Worm (Caenorhabditis elegans) whole organism, L4 larva: ENCODE measurements around the gene col-135.
"Not testable (repeated sequence)": the region's sequence is repeated elsewhere in the genome, so short reads cannot be mapped to it uniquely, and the experiment has no call there.

Source experiments
- T26A8.4 ChIP-seq: fragments of 200-800 bp; sonication (Bioruptor generic); IDR thresholded peaks from 2 replicates; pipeline ENCODE4 v1.3.6; 2022; ENCODE audit warnings: missing genetic modification characterization, missing compliant biosample characterization
- Y105C5A.15 ChIP-seq: fragments of 200-800 bp; sonication (Bioruptor generic); IDR thresholded peaks from 2 replicates; pipeline ENCODE4 v1.3.6; 2022; ENCODE audit warnings: missing genetic modification characterization, missing compliant biosample characterization
- Y48G9A.11 ChIP-seq: fragments of 200-800 bp; sonication (Bioruptor generic); IDR thresholded peaks from 2 replicates; pipeline ENCODE4 v1.3.6; 2022; ENCODE audit warnings: missing genetic modification reagents, missing genetic modification characterization, missing compliant biosample characterization
- ZK546.5 ChIP-seq, 2 experiments: sonication (generic microtip); optimal IDR thresholded peaks; 2 replicates each; lab custom pipeline; 2017; ENCODE audit warnings: missing biosample characterization in 2 of 2, missing genetic modification characterization in 2 of 2
- aha-1 ChIP-seq: fragments of 150-350 bp; peaks from one replicate; lab custom pipeline; 2014; ENCODE audit warnings: missing biosample characterization, missing genetic modification characterization
- attf-4 ChIP-seq: sonication (generic microtip); optimal IDR thresholded peaks from 3 replicates; lab custom pipeline; 2017; ENCODE audit warnings: missing biosample characterization, missing genetic modification characterization
- ceh-32 ChIP-seq: sonication (generic microtip); optimal IDR thresholded peaks from 2 replicates; lab custom pipeline; 2016; ENCODE audit warnings: mild to moderate bottlenecking, missing genetic modification characterization, missing compliant biosample characterization; ENCODE audit not compliant: poor library complexity
- ceh-44 ChIP-seq: fragments of 200-800 bp; sonication (Bioruptor generic); IDR thresholded peaks from 2 replicates; pipeline ENCODE4 v1.3.6; 2022; ENCODE audit warnings: missing genetic modification reagents, missing genetic modification characterization, missing compliant biosample characterization
- dmd-8 ChIP-seq: fragments of 200-800 bp; sonication (Bioruptor generic); IDR thresholded peaks from 2 replicates; pipeline ENCODE4 v1.3.6; 2022; ENCODE audit warnings: missing genetic modification characterization, missing compliant biosample characterization
- dmd-9 ChIP-seq: fragments of 200-800 bp; sonication (Bioruptor generic); IDR thresholded peaks from 2 replicates; pipeline ENCODE4 v1.3.6; 2022; ENCODE audit warnings: missing genetic modification reagents, missing genetic modification characterization, missing compliant biosample characterization
- duxl-1 ChIP-seq: sonication (generic microtip); optimal IDR thresholded peaks from 2 replicates; lab custom pipeline; 2016; ENCODE audit warnings: mild to moderate bottlenecking, missing genetic modification characterization, moderate library complexity, missing compliant biosample characterization; ENCODE audit not compliant: poor library complexity
- dve-1 ChIP-seq: sonication (generic microtip); optimal IDR thresholded peaks from 2 replicates; lab custom pipeline; 2017; ENCODE audit warnings: antibody characterized with exemption, mild to moderate bottlenecking, missing genetic modification characterization, missing compliant biosample characterization; ENCODE audit not compliant: insufficient read depth
- egl-43 ChIP-seq: fragments of 200-800 bp; sonication (Bioruptor generic); IDR thresholded peaks from 2 replicates; pipeline ENCODE4 v1.3.6; 2022; ENCODE audit warnings: missing genetic modification reagents, missing genetic modification characterization, missing compliant biosample characterization
- lin-1 ChIP-seq: fragments of 200-800 bp; sonication (Bioruptor generic); IDR thresholded peaks from 2 replicates; pipeline ENCODE4 v1.3.6; 2022; ENCODE audit warnings: missing genetic modification reagents, missing genetic modification characterization, missing compliant biosample characterization
- lin-15B ChIP-seq: fragments of 150-350 bp; sonication (generic microtip); optimal IDR thresholded peaks from 3 replicates; lab custom pipeline; 2014; ENCODE audit warnings: missing biosample characterization, missing genetic modification characterization
- lin-29 ChIP-seq: fragments of 200-800 bp; sonication (Bioruptor generic); IDR thresholded peaks from 2 replicates; pipeline ENCODE4 v1.3.6; 2022; ENCODE audit warnings: missing genetic modification reagents, missing genetic modification characterization, missing compliant biosample characterization
- lin-38 ChIP-seq: fragments of 200-800 bp; sonication (Bioruptor generic); IDR thresholded peaks from 2 replicates; pipeline ENCODE4 v1.3.6; 2022; ENCODE audit warnings: missing genetic modification reagents, missing genetic modification characterization, missing compliant biosample characterization
- lir-3 ChIP-seq: sonication (generic microtip); optimal IDR thresholded peaks from 2 replicates; lab custom pipeline; 2016; ENCODE audit warnings: mild to moderate bottlenecking, missing genetic modification characterization, missing compliant biosample characterization
- mes-2 ChIP-seq: sonication (generic microtip); optimal IDR thresholded peaks from 2 replicates; lab custom pipeline; 2016; ENCODE audit warnings: missing genotype, mild to moderate bottlenecking, missing genetic modification characterization, missing compliant biosample characterization; ENCODE audit not compliant: poor library complexity, severe bottlenecking
- mxl-3 ChIP-seq: fragments of 200-800 bp; sonication (Bioruptor generic); optimal IDR thresholded peaks from 2 replicates; lab custom pipeline; 2018; ENCODE audit warnings: mild to moderate bottlenecking, missing genetic modification characterization, missing compliant biosample characterization
- nhr-102 ChIP-seq: sonication (generic microtip); optimal IDR thresholded peaks from 2 replicates; lab custom pipeline; 2016; ENCODE audit warnings: mild to moderate bottlenecking, missing genetic modification characterization, moderate library complexity, missing compliant biosample characterization
- nhr-11 ChIP-seq: fragments of 150-350 bp; optimal IDR thresholded peaks from 2 replicates; lab custom pipeline; 2014; ENCODE audit warnings: missing biosample characterization, missing genetic modification characterization
- pha-4 ChIP-seq, 2 experiments: fragments of 150-350 bp in 1 of 2; fragments of 200-800 bp in 1 of 2; sonication (Bioruptor generic) in 1 of 2; IDR thresholded peaks in 1 of 2; optimal IDR thresholded peaks in 1 of 2; 2 replicates each; pipeline versions ENCODE4 v1.3.6 to Lab custom; 2014 to 2022; ENCODE audit warnings: missing genetic modification characterization in 2 of 2, missing genetic modification reagents in 2 of 2, missing biosample characterization in 1 of 2, missing compliant biosample characterization in 1 of 2
- set-16 ChIP-seq: fragments of 200-800 bp; sonication (Bioruptor generic); IDR thresholded peaks from 2 replicates; pipeline ENCODE4 v1.3.6; 2022; ENCODE audit warnings: missing genetic modification reagents, missing genetic modification characterization, missing compliant biosample characterization
- snpc-4 ChIP-seq: fragments of 150-350 bp; optimal IDR thresholded peaks from 2 replicates; lab custom pipeline; 2014; ENCODE audit warnings: missing biosample characterization, missing genetic modification characterization
- unc-62 ChIP-seq, 3 experiments: fragments of 150-350 bp in 1 of 3; sonication (generic microtip); optimal IDR thresholded peaks in 2 of 3; peaks in 1 of 3; 1 replicate in 1 of 3; 2 replicates in 2 of 3; lab custom pipeline; 2014 to 2017; ENCODE audit warnings: missing biosample characterization in 3 of 3, missing genetic modification characterization in 3 of 3, missing genetic modification reagents in 3 of 3, missing genotype in 1 of 3
- zag-1 ChIP-seq: fragments of 150-350 bp; optimal IDR thresholded peaks from 2 replicates; lab custom pipeline; 2014; ENCODE audit warnings: missing biosample characterization, missing genetic modification characterization
- zfp-2 ChIP-seq: sonication (generic microtip); optimal IDR thresholded peaks from 2 replicates; lab custom pipeline; 2016; ENCODE audit warnings: mild to moderate bottlenecking, missing genetic modification characterization, missing compliant biosample characterization
- zip-11 ChIP-seq: fragments of 200-800 bp; sonication (Bioruptor generic); IDR thresholded peaks from 2 replicates; pipeline ENCODE4 v1.3.6; 2022; ENCODE audit warnings: missing genetic modification characterization, missing compliant biosample characterization
- zip-2 ChIP-seq: fragments of 150-350 bp; optimal IDR thresholded peaks from 2 replicates; lab custom pipeline; 2014; ENCODE audit warnings: missing biosample characterization, missing genetic modification characterization
- ztf-11 ChIP-seq: fragments of 150-350 bp; optimal IDR thresholded peaks from 2 replicates; lab custom pipeline; 2014; ENCODE audit warnings: missing biosample characterization, missing genetic modification characterization

col-135 gene

DNA sequence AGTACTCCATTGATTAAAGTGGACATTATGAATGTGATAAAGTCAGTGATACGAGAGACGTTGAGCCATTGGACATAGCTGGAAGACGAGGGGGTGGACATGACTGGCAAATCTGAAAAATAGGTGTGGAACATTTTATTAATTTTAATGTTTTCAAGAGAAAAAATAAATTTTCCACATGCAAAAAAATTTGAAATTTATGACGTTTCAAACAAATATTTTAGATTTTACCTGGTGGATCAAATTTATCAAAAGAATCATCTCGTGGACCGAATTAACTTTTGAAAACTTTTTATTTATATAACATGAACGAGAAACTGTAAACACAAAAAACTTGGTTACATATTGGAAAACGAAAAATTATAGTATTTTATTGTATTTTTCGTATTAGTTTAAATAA, 15.5 kb upstream of the col-135 start, which contains the start of gene str-78:
TSS of gene str-78 (minus strand) at position 101 of the 400 bp plus-strand sequence.
- TF ChIP-seq ceh-32: no peak
- TF ChIP-seq nhr-102 (tag; lab: Kevin White, UChicago): no peak
- TF ChIP-seq dve-1 (tag; lab: Kevin White, UChicago): no peak
- no peak for TF ChIP-seq set-16

DNA sequence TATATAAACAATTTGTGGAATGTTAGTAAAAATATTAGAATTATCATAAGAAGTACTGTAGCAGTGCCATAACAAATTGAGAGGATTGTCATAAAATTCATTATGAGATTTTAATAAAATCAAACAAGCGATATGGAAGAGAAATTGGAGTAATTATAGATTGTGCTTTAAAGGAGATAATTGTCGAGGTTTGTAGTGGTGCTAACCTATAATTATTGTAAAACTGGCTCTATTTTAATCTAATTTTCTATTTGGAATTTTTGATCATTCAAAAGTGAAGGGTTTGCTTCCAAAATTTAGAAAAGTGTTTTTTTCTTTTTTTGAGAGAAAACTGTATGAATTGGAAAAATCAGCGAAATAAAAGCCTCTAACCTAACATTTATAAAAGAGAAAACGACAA, 9.2 kb upstream of the col-135 start, which contains the start of gene srg-51:
TSS of gene srg-51 (minus strand) at position 101 of the 400 bp plus-strand sequence.
- TF ChIP-seq T26A8.4 (GFP tag; lab: Robert Waterston, UW) (no peak), duxl-1 (tag; lab: Kevin White, UChicago) (no peak), ztf-11 (no peak), zag-1 (tag; lab: Kevin White, UChicago) (no peak), aha-1 (tag; lab: Kevin White, UChicago) (peak; percentile 26), egl-43 (no peak)

DNA sequence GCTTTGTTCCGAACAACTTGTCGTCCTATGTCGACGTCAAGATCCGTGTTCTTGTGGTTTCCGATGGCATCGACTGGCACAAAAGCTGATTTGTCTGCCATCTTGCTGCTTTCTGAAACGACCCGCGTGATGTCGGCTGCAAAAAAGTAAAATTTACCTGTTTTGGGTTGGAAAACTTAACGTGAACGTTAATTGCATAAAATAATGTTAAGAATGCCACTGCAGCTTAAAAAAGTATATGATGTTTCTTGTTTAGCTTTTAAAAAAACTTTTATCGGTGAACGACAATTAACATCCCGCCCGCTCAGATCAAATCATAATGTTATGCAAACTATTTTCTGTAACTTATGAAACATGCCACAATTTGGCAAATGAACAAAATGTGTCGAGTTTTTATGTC, 2.3 kb upstream of the col-135 start, which contains the start of gene M199.8:
TSS of gene M199.8 (minus strand) at position 101 of the 400 bp plus-strand sequence.
- not testable (repeated sequence) for TF ChIP-seq attf-4 (tag; lab: Kevin White, UChicago); duxl-1 (tag; lab: Kevin White, UChicago); ceh-44 (GFP tag; lab: Robert Waterston, UW)
- TF ChIP-seq, all 104 proteins: peak for 0; not testable (repeated sequence) for 104

DNA sequence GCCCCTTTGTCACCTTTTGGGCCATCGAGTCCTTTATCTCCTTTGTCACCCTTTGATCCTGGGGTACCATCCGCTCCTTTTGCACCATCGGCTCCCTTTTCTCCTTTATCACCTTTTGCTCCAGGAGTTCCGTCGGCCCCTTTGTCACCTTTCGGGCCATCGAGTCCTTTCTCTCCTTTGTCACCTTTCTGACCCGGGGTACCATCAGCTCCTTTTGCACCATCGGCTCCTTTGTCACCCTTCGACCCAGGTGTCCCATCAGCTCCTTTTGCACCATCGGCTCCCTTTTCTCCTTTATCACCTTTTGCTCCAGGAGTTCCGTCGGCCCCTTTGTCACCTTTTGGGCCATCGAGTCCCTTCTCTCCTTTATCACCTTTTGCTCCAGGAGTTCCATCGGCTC, 1.4 kb downstream of the col-135 start:
- TF ChIP-seq set-16 (peak; percentile 74), Y105C5A.15 (0 out of 2 replicates have a peak, but pooled peaks have one; percentile 8)

DNA sequence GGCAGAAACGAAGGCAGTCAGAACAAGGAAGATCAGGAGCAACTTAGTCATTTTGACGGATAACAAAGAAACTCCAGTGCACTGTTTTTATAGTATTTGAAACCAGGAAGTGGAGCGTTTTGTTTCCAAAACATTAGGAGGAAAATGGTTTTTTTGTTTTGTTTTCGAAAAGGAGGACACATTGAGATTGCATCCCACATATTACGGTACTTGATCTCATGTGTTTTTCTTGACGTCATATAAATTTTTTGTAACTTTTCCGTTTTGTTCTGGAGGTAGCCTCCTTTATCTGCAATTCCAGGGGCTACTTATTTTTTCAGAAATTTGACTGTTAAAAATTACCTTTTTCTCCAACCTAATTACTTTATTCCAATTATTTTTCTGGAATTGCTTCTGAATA, 3.9 kb downstream of the col-135 start, which contains the start of gene M199.9:
TSS of gene M199.9 (minus strand) at position 101 of the 400 bp plus-strand sequence.
- TF ChIP-seq zfp-2 (tag; lab: Kevin White, UChicago): no peak
- TF ChIP-seq set-16: no peak
- no peak for TF ChIP-seq lin-15B
- no peak for TF ChIP-seq zip-2
- TF ChIP-seq mxl-3 (GFP tag; lab: Kevin White, UChicago): no peak
- TF ChIP-seq snpc-4 (tag; lab: Kevin White, UChicago): no peak
- no peak for TF ChIP-seq pha-4 (GFP tag; IDR thresholded peaks at IDR 0.05; lab: Robert Waterston, UW)
- TF ChIP-seq pha-4 (tag; optimal IDR thresholded peaks at IDR 0.05; lab: Kevin White, UChicago): no peak
- no peak for TF ChIP-seq nhr-102 (tag; lab: Kevin White, UChicago)
- no peak for TF ChIP-seq dmd-8 (GFP tag; lab: Robert Waterston, UW)
- TF ChIP-seq lin-38 (GFP tag; lab: Robert Waterston, UW): no peak
- TF ChIP-seq nhr-11 (tag; lab: Kevin White, UChicago): no peak
- TF ChIP-seq zip-11 (GFP tag; lab: Robert Waterston, UW): no peak
- TF ChIP-seq lin-1 (GFP tag; lab: Robert Waterston, UW): no peak
- TF ChIP-seq lir-3: no peak
- TF ChIP-seq mes-2 (tag; lab: Kevin White, UChicago): no peak
- TF ChIP-seq lin-29 (GFP tag; lab: Robert Waterston, UW): no peak
- TF ChIP-seq ZK546.5 (tag; optimal IDR thresholded peaks at IDR 0.05; lab: Kevin White, UChicago): no peak
- TF ChIP-seq Y48G9A.11: no peak

DNA sequence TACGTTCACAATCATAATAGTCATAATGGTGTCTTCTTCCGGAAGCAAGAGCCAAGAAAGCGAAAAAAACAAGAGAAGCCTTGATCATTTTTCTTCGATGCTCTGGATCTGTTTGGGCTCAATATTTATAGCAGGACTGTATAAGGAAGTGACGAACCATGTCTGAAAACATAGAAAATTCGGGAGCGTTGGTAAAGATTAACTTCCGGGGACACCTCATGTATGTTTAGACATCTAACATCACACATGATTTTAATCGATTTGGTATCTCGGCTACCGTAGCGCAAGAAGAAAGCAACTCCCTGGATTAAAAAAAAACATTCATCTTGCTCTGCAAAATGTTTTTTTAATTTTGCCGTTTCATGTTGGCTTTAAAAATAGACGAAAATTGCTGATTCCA, 5.6 kb downstream of the col-135 start, which contains the start of gene clec-190:
TSS of gene clec-190 (minus strand) at position 101 of the 400 bp plus-strand sequence.
- TF ChIP-seq snpc-4 (tag; lab: Kevin White, UChicago) (no peak), dmd-9 (GFP tag; lab: Robert Waterston, UW) (no peak), unc-62 (GFP tag; optimal IDR thresholded peaks at IDR 0.05 in 1 of 2; lab: Kevin White, UChicago) (peak in 1 of 2 experiments; percentile 46), unc-62 (tag; optimal IDR thresholded peaks at IDR 0.05; lab: Kevin White, UChicago) (no peak)
